Worm (Caenorhabditis elegans): ENCODE data around the gene C42D8.9.

The C42D8.9 gene

DNA sequence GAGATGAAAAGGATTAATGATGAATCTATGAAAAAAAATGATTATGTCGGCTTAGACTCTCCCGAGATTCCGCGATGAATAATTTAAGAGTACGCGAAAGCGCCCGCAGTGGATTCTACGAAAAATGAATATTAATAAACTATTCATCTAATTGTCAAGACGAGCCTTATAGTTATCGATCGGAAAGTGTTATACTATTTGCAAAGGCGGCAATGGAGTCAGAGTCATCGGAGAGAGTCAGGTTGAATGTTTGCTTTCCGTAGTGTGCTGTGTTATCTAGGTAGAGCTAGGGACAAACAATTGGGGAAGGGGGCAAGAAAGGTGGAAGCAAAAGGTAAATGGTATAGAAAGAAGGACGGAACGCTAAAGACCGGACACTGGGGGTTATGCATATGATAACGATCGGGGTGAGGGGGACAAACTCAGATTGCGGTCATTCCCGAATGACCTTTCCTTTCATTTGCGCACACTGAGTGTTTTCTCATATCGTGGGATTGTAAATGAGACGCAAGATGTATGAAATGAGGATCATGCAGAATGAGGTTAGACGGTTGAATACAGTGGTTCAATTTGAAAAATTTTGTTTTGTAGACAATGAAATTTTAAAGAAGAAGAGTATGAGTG is 16.1 kb upstream of the C42D8.9 start:
- TF ChIP-seq W03F9.2 (tag; optimal IDR thresholded peaks at IDR 0.05), result no peak
- no peak for TF ChIP-seq dao-5 (tag; optimal IDR thresholded peaks at IDR 0.05)
- TF ChIP-seq him-1 (tag; optimal IDR thresholded peaks at IDR 0.05), result no peak

DNA sequence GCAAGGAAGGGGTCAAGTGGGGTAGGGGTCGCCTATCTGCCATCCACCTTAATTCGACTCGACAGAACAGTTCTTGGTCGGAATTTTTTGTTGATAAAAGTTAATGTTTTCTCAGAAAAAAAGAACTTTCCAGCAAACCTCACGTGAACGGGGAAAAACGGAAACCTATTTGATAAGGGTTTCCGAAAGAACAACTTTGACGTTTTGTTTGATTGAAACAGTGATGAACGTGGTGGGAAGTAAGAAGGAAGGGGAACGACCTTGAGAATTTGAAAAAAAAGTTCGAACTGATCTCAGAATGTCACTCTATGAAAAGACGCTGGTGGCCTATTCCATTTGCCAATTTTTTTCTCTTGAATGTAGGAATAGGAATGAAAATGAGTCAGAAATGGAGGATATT is 15.5 kb upstream of the C42D8.9 start:
- no peak for TF ChIP-seq him-1 (tag; optimal IDR thresholded peaks at IDR 0.05)
- no peak for TF ChIP-seq W03F9.2 (tag; optimal IDR thresholded peaks at IDR 0.05)
- TF ChIP-seq dao-5 (tag; optimal IDR thresholded peaks at IDR 0.05), result no peak

DNA sequence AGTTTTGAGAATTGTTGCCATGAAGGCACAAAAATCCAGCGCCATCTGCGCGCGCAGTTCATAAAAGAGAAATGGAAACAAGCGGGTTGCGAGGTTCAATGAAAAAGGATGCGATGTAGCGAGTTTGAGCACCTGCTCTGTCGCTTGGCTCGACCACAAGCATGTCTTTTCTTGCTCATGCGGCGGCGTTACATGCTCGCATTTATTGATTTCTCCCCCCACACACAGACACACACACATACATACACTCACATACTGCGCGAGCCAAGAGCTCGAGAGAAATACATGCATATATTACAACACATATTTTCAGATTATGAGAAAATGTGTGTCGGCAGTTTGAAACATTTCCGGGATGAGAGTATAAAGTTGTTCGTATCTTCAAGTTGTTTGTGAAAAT is 14.9 kb upstream of the C42D8.9 start:
- TF ChIP-seq dao-5 (tag; optimal IDR thresholded peaks at IDR 0.05), result no peak
- peak; percentile 8 for TF ChIP-seq him-1 (tag; optimal IDR thresholded peaks at IDR 0.05)

DNA sequence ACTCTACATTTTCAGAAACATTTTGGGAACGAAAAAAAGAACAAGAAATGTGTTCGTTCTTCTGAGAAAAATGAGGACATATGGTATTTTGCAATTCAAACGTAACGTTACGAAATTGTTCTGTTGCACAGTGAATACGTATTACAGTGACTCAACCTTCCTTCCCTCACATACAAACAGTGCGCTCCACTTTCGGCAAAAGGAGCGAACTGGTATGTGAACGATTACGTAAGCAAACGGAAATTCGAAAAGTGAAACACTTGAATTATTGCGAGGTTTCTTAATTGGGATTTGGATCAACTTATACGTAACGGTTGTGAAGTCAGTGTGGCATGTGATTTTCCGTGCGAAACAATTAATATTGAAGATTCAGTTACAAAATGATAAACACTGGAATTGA is 14.0 kb upstream of the C42D8.9 start:
- TF ChIP-seq W03F9.2 (tag; optimal IDR thresholded peaks at IDR 0.05), result no peak
- no peak for TF ChIP-seq dao-5 (tag; optimal IDR thresholded peaks at IDR 0.05)
- no peak for TF ChIP-seq him-1 (tag; optimal IDR thresholded peaks at IDR 0.05)

DNA sequence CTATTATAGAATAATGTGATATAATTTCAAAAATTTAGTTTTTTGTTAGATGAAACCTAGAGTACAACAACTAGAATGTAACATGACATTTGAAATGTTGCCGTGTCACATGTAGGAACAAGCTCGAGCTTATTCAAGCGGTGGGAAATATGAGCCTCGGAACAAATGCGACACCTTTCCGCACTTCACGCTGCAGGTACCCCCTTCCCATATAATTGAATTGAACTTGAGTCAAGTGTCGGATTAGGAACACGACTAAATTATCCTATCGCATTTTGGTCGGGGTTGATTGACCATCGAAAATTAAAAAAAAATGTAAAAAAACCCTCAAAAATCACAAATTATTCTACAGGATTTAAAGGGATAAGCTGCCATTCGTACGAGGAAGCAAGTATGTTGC is 13.4 kb upstream of the C42D8.9 start:
- TF ChIP-seq W03F9.2 (tag; optimal IDR thresholded peaks at IDR 0.05), result no peak
- no peak for TF ChIP-seq dao-5 (tag; optimal IDR thresholded peaks at IDR 0.05)
- no peak for TF ChIP-seq him-1 (tag; optimal IDR thresholded peaks at IDR 0.05)

DNA sequence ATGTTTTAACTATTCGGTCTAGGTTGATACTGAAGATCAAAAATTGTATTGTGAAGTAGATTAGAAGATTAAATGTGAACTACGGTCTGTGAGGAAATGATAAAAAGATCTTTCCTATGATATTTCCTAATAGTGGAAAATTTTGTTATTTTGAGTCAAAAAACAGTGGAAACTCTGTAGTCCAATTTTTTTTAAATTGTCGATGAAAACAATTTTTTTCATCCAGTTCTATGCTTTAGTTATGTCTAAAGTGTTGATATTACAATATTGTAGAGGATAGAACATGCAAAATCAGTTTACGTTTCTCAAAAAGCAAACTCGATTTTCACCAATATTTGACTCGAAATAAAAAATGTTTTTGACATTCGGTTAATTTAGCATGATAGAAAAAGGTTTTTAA is 12.8 kb upstream of the C42D8.9 start:
- no peak for TF ChIP-seq him-1 (tag; optimal IDR thresholded peaks at IDR 0.05)
- TF ChIP-seq W03F9.2 (tag; optimal IDR thresholded peaks at IDR 0.05), result no peak
- no peak for TF ChIP-seq dao-5 (tag; optimal IDR thresholded peaks at IDR 0.05)

DNA sequence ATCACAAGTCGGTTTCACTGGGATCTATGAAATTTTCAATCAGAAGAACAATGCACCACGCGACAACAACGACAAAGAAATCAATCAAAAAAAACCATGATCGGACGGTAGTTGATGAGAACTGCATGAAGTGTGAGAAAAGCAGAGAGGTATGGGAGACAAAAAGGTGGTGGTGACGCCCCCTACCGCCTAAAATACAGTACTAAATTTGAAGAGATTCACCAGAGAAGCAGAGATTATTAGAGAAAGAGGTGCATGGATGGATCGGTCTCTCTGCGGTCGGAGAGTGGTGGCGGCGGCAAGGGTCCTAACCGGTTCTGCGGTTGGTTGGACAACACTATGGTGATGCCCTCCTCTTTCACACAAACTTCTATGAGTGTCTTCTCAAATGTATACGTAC is 12.4 kb upstream of the C42D8.9 start:
- TF ChIP-seq dao-5 (tag; optimal IDR thresholded peaks at IDR 0.05) (no peak), him-1 (tag; optimal IDR thresholded peaks at IDR 0.05) (no peak)

DNA sequence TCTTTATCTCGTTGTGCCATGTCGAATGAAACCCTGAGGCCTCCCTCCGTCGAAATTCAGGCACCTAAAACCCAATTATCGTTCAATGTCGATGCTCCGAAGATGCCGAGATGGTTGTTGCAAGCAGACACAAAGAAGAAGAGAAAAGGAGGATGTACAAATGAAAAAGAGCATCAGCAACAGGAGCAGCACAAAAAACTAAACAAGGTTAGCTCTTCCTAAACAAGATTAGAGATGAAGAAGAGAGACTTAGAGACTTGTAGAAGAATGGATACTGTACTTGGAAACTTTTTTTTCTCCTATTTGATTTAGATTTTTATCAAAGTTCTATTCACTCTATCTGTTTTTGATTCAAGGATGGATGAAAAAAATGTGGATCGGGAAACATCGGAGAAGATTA is 10.7 kb upstream of the C42D8.9 start:
- TF ChIP-seq dao-5 (tag; optimal IDR thresholded peaks at IDR 0.05), result no peak
- TF ChIP-seq him-1 (tag; optimal IDR thresholded peaks at IDR 0.05), result no peak
- no peak for TF ChIP-seq W03F9.2 (tag; optimal IDR thresholded peaks at IDR 0.05)

DNA sequence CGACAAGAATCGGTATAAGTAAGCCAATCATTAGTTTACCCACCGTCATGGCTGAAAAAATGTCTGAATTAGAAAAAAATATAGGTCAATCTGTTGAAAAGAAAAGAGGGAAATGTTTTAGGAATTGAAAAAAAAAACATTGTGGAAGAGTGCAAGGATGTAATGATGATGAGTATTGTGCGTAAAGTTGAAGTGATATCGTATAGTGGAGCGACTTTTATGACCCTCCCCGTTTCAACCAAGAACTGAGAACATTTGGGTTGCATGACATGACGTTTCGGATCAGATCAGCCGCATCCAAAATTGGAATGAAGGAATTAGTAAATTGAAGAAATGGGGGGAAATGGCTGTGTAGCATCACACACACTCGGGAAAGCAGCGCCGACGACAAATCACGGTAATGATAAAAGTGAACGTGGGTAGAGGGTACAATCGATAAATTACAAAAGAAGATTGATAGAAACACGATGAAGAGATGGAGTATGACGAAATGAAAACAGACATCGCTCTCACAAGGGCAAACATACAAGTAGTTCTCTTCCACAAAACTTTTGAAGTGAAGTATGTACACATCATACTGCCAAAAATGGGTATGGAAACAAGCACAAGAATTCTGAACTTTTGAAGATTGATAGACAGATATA is 10.1 kb upstream of the C42D8.9 start, which contains the start of gene apl-1:
apl-1 (minus strand) TSS at position 51 of the 644 bp plus-strand sequence.
- TF ChIP-seq W03F9.2 (tag; optimal IDR thresholded peaks at IDR 0.05), result no peak
- no peak for TF ChIP-seq him-1 (tag; optimal IDR thresholded peaks at IDR 0.05)
- no peak for TF ChIP-seq dao-5 (tag; optimal IDR thresholded peaks at IDR 0.05)

DNA sequence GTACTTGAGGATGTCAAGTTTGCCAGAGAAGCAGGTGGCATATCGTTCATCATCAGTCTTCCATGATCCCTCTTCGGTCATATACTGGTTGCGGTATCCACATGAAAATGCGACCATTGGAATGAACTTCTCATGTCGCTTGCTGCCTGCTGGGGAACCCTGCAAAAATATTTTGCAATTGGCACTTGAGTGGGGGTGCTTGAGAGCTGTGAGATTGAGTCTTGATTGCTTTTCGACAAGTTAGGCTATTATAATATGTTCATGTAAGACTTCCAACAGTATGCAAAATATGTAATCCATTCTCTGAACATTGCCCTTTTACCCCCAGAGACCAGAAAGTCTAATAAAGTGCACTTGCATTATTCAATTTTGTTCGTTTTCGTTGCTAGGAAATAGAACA is 9.3 kb upstream of the C42D8.9 start:
- TF ChIP-seq him-1 (tag; optimal IDR thresholded peaks at IDR 0.05) (no peak), W03F9.2 (tag; optimal IDR thresholded peaks at IDR 0.05) (no peak), dao-5 (tag; optimal IDR thresholded peaks at IDR 0.05) (no peak)

DNA sequence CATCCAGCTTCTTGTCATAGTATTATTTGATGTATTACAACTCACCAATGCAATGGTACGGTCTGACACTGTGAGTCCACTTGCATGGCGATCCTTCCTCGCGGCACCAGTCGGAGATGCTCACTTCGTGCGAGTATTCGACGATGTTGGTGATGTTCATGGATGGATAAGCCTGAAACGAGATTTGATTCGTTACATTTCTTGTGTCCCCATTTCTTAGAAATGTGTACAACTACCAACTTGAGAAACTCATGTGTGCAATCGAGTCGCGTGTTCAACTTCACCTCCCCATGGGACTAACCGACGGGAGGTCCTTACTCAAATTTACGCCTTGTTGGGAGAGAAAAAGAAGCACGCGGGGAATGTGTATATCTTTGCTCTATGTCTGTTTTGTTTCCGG is 8.7 kb upstream of the C42D8.9 start:
- TF ChIP-seq him-1 (tag; optimal IDR thresholded peaks at IDR 0.05), result no peak
- no peak for TF ChIP-seq W03F9.2 (tag; optimal IDR thresholded peaks at IDR 0.05)
- TF ChIP-seq dao-5 (tag; optimal IDR thresholded peaks at IDR 0.05), result no peak

DNA sequence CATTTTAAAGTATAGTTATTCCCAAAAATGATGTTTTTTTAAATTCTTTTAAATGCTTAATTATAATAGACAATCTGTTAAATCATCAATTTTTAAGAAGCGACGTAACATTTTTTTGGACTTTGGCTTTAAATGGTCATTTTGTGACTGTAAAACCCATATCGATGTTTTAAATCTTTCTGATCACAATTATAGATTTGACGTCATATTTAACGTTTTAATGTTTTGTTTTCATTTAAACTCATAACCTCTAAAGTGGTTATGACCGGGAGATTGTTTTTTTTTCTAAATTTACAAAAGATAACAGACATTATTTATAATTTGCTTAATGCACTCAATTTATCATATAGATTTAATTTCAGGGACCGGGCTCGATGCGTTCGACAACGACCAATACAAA is 5.1 kb upstream of the C42D8.9 start:
- TF ChIP-seq W03F9.2 (tag; optimal IDR thresholded peaks at IDR 0.05) (no peak), dao-5 (tag; optimal IDR thresholded peaks at IDR 0.05) (no peak), him-1 (tag; optimal IDR thresholded peaks at IDR 0.05) (no peak)

DNA sequence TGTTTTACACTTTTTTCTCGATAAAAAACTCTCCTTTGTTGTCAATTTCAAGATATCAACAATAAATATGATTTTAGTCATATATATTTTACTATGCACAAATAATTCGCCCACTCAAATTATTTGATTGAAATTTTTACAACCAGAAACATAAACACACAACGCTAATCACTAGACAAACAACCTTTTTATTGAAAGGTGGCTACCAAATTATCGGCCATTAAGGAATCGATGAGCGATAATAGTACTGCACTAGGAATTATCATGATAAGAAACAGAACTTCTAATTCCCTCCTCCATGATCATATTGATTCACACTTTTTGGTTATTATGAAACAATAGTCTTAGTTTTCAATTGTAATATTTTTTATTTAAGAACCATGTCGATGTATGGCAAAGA is 2.3 kb upstream of the C42D8.9 start, which contains the start of gene C42D8.1:
C42D8.1 (plus strand) TSS at position 377 of the 400 bp plus-strand sequence.
- TF ChIP-seq W03F9.2 (tag; optimal IDR thresholded peaks at IDR 0.05) (no peak), him-1 (tag; optimal IDR thresholded peaks at IDR 0.05) (no peak), dao-5 (tag; optimal IDR thresholded peaks at IDR 0.05) (no peak)

DNA sequence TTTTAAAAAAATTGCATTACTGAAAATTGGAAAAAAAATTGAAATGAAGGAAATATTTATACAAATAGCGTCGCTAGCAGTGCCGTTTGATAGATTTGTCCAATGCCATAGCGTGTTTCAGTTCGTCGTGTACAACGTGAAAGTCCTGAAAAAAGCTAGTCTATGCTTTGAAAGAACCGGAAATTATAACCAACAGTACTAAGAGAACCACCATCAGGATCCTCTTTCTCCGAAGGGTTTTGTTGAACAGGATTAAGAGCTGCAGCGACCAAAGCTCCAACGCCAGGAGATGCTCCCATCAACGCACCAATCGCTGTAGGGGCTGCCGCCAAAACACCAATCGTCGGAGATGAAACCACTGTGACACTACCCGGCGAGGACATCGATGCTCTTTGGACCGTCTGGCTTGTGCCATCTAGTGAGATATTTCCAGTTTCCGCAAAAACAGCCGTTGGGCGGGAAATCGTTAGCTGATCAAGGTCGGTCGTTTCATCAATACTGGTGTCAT is 601 bp downstream of the C42D8.9 start:
- TF ChIP-seq dao-5 (tag; optimal IDR thresholded peaks at IDR 0.05) (no peak), him-1 (tag; optimal IDR thresholded peaks at IDR 0.05) (no peak), W03F9.2 (tag; optimal IDR thresholded peaks at IDR 0.05) (no peak)

DNA sequence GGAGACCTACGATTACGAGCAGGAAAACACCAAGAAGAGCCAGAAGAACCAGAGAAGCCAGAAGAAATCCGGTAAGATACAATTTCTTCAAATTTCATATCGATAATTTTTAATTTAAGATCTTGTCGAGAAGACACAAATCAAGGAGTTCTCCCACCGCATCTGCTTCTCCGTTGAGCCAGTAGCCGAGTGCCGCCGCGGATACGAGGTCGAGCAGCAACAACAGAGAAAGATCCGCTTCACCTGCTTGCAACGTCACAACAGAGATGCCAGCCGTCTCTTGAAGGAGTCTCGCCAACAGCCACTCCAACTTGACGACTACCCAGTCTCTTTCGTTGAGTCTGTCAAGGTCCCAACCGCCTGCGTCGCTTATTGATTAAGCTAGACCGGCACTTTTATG is 1.1 kb downstream of the C42D8.9 start:
- TF ChIP-seq him-1 (tag; optimal IDR thresholded peaks at IDR 0.05) (no peak), W03F9.2 (tag; optimal IDR thresholded peaks at IDR 0.05) (no peak), dao-5 (tag; optimal IDR thresholded peaks at IDR 0.05) (no peak)

Data from whole organism, L4/young adult.